Fruit fly (Drosophila melanogaster): ENCODE results near the gene Gasp.

Gene Gasp

DNA sequence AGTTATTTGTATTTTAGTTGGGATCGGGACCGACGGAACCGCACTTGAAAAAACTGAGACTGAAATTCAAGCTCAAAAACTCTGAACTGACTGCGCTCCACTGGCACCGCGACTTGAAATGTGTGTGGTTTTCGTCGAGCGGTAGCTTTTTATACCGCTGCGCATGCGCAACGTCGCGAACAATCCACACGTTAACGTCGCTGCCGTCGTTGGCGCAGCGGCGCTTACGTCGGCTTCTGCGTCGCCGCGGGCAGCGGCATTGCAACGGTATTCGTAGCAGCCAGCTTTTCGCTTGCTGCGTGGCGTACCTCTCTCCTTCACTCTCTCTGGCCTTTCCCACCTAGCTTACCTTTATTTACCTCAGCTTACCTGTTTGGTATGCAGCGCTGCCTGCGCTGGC, at the start of gene Gasp:
TSS of gene Gasp (minus strand) at position 124 of the 400 bp plus-strand sequence.
- TF ChIP-seq Myc (optimal IDR thresholded peaks at IDR 0.05) (no peak), Sin3A (optimal IDR thresholded peaks at IDR 0.05) (no peak), psq (optimal IDR thresholded peaks at IDR 0.05) (no peak), insv (optimal IDR thresholded peaks at IDR 0.05) (no peak), ttk (optimal IDR thresholded peaks at IDR 0.05) (no peak), h (optimal IDR thresholded peaks at IDR 0.05) (no peak)

DNA sequence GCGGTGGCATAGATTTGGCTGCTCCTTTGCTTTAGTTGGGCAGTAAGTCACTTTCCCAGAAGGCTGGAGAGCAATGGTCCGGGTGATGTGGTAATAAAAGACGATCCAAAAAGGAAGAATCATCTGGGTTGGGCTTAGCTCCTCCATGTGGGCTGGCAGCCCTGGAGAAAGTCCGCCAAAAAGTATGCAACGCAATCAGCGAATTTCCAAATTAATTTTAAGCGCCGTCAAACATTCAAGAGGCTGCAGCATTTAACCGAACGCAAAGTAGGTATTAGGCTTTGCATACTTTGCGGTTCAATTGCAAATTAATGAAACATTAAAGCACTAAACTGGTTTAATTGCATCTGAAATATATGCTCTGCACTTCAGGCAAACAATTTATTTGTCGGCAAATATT, 48.9 kb upstream of the Gasp start:
- TF ChIP-seq psq (optimal IDR thresholded peaks at IDR 0.05) (no peak), h (optimal IDR thresholded peaks at IDR 0.05) (no peak), Myc (optimal IDR thresholded peaks at IDR 0.05) (no peak), Sin3A (optimal IDR thresholded peaks at IDR 0.05) (no peak), ttk (optimal IDR thresholded peaks at IDR 0.05) (no peak), insv (optimal IDR thresholded peaks at IDR 0.05) (no peak)

DNA sequence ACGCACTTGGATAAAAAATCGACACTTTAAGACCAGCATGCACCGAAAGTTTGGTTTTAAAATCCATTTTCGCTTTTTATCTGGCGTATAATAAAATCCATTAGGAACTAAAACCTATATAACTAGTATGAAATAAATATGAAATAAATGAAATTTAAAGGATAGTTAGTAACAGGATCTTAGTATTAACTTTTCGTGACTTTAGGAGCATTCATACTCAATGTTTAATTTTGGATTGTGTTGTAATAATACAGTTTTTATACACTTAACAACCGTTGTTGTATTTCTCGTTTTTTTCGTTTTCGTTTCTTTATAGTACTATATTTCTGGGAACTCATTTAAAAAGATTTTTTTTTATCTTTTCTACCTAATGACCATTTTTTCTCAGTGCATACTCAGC, 48.4 kb upstream of the Gasp start:
- TF ChIP-seq Sin3A (optimal IDR thresholded peaks at IDR 0.05) (no peak), h (optimal IDR thresholded peaks at IDR 0.05) (no peak), psq (optimal IDR thresholded peaks at IDR 0.05) (no peak)

DNA sequence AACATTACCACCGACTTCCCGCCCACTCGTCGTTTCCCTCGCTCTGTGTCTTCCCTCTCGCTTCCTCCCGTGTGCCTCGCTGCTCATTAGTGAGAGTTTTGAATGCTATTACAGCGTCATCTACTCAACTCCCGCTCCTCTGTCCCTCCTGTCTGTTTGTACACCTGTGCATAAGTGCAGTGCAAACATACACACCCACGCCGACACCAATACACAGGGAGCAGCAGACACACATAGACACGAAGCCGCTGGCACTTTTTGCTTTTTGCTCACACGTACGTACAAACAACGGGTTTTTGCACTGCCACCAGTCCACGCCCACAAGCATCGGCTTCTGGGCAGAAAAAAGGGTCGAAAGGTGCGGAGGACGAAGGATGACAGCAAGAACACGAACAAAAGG, 41.1 kb upstream of the Gasp start:
- TF ChIP-seq h (optimal IDR thresholded peaks at IDR 0.05) (no peak), Sin3A (optimal IDR thresholded peaks at IDR 0.05) (no peak), psq (optimal IDR thresholded peaks at IDR 0.05) (no peak), ttk (optimal IDR thresholded peaks at IDR 0.05) (no peak), insv (optimal IDR thresholded peaks at IDR 0.05) (no peak), Myc (optimal IDR thresholded peaks at IDR 0.05) (no peak)

DNA sequence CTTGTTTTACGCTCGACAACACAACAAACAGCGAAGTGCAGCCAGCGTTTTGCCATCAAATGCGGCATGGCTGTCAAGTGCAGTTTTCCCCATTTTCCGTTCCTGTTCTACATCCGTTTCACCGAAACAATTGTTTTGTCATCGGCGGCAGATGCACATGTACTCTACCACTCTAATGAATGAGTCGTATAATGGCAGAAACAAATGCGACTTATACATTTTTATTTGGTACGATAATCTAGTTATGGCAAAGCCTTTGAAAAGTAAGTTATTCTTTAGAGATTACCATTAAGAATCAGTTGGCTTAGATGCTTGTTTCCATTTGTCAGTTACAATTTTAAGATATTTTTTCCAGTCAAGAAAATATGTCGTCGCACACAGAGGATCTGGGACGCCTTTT, 21.6 kb upstream of the Gasp start, which contains the start of gene Vha14-2:
TSS of gene Vha14-2 (plus strand) at position 301 of the 400 bp plus-strand sequence.
- TF ChIP-seq ttk (optimal IDR thresholded peaks at IDR 0.05) (no peak), Myc (optimal IDR thresholded peaks at IDR 0.05) (no peak), insv (optimal IDR thresholded peaks at IDR 0.05) (no peak), h (optimal IDR thresholded peaks at IDR 0.05) (no peak), Sin3A (optimal IDR thresholded peaks at IDR 0.05) (no peak)

DNA sequence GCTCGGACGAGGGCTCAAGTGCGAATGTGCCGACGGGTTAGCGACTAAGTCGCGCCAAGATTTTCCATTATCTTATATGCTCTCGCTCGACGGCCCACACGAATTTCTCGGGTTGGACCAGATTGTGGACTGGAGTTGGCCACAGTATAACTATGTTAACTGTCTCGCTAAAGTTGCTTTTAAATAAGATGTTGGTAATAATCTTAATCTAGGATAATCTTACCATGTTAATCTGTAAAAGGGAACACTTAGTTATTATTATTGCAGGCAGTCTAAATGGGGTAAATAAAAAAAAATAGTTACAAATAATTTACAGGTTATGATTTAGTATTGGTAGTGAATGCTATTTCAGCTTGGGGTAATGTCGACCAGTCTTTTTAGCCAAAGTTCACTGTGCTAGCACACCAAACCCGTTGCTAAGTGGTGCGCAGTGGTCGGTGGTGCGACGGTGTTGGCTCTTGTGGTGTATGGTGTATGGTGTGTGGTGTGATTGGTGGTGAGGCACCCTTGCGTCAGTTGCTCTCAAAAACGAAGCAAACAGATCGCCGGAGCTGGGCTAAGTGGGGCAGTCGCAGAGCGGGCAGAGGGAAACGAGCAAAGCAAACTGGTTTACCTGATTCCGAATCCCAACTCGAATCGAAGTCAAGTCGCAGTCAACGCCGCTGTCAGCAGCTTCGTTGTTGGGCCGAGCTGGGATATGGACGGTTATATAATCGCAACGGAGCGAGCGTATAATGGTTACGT, 11.7 kb upstream of the Gasp start, which contains the start of gene Obp83g:
TSS of gene Obp83g (minus strand) at position 51 of the 744 bp plus-strand sequence.
- TF ChIP-seq Myc (optimal IDR thresholded peaks at IDR 0.05) (no peak), ttk (optimal IDR thresholded peaks at IDR 0.05) (no peak), h (optimal IDR thresholded peaks at IDR 0.05) (no peak), insv (optimal IDR thresholded peaks at IDR 0.05) (no peak), Sin3A (optimal IDR thresholded peaks at IDR 0.05) (no peak), psq (optimal IDR thresholded peaks at IDR 0.05) (no peak)

DNA sequence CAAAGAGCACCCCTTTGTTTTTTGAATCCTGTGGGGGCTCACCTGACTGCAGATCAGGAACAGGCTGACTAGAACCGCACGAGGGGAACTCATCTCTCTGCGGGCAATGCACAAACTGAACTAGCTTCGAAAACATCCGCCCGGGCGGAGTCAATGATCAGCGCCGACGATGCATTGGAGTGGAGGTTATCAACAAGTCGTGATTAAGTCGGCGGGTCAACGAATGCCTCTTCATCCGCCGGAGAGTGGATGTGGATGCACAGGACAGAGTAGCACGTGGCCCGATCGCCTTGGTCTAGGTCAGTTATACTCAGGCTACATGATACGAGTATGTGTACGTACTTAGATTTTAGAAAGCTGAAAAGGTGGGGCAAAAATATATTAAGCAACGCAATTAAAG, 10.2 kb upstream of the Gasp start, which contains the start of gene Obp83ef:
TSS of gene Obp83ef (minus strand) at position 119 of the 400 bp plus-strand sequence.
- TF ChIP-seq Sin3A (optimal IDR thresholded peaks at IDR 0.05) (no peak), psq (optimal IDR thresholded peaks at IDR 0.05) (no peak), ttk (optimal IDR thresholded peaks at IDR 0.05) (no peak), Myc (optimal IDR thresholded peaks at IDR 0.05) (no peak), insv (optimal IDR thresholded peaks at IDR 0.05) (no peak), h (optimal IDR thresholded peaks at IDR 0.05) (no peak)

DNA sequence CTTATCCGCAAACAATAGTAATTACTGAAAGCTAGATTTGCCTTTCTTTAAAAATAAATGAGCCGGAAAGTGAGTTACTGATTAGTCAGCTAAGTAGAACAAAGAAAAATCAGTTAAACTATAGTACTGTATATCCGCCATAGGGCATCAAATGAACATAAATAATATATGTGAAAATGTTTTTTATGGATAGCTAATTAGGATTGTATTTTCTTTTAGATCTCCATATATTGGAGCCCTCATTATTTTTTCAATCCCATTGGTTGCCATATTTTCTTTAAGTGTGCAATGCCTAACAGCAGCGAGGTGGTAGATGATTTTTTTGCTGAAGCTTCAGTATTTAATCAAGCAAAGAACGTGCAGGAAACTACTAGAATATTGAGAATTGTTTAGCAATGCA, 7.1 kb upstream of the Gasp start, which contains the start of gene Obp83cd:
TSS of gene Obp83cd (plus strand) at position 343 of the 400 bp plus-strand sequence.
- TF ChIP-seq ttk (optimal IDR thresholded peaks at IDR 0.05) (no peak), Sin3A (optimal IDR thresholded peaks at IDR 0.05) (no peak), insv (optimal IDR thresholded peaks at IDR 0.05) (no peak), h (optimal IDR thresholded peaks at IDR 0.05) (no peak), Myc (optimal IDR thresholded peaks at IDR 0.05) (no peak)

DNA sequence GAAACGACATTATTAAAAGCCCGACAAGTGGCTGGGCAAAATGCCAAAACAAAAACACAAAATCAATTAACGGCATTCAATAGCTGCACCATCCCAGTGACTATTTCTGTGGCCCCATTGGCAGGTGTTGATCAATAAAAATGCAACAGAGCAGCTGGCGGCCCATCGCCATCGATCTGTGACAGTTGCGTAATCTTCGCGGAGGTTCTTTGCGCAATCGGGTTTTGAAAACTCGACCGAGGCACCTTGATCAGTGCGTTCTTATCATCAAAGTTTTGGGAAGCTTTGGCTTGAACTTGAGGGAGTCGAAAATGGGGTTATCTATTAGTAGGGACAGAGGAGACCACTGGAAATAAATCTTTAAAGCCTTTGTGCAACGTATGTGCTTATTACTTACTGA, 6.7 kb upstream of the Gasp start:
- no peak for TF ChIP-seq psq (optimal IDR thresholded peaks at IDR 0.05)
- TF ChIP-seq ttk (optimal IDR thresholded peaks at IDR 0.05), result no peak
- no peak for TF ChIP-seq Myc (optimal IDR thresholded peaks at IDR 0.05)
- no peak for TF ChIP-seq insv (optimal IDR thresholded peaks at IDR 0.05)
- TF ChIP-seq h (optimal IDR thresholded peaks at IDR 0.05), result no peak
- no peak for TF ChIP-seq Sin3A (optimal IDR thresholded peaks at IDR 0.05)

DNA sequence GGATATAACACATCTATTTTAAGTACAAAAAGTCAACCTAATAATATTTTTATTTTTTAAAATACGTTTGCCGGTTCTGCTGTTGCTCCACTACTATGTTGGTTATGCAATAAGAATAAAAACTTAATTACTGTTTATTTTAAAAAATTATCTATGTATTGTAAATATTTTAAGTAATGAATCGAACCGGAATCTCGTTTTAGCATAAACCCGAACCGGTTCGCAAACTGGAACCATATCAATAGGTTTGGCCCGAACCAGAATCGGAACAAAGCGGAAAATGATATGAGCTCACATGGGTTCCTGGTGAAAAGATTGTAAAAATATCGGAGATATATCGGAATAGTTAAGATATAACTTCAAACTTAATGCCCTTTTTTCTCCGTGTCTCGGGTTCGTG, 6.0 kb upstream of the Gasp start:
- TF ChIP-seq psq (optimal IDR thresholded peaks at IDR 0.05) (no peak), h (optimal IDR thresholded peaks at IDR 0.05) (no peak), Myc (optimal IDR thresholded peaks at IDR 0.05) (no peak), insv (optimal IDR thresholded peaks at IDR 0.05) (no peak), ttk (optimal IDR thresholded peaks at IDR 0.05) (no peak), Sin3A (optimal IDR thresholded peaks at IDR 0.05) (no peak)

DNA sequence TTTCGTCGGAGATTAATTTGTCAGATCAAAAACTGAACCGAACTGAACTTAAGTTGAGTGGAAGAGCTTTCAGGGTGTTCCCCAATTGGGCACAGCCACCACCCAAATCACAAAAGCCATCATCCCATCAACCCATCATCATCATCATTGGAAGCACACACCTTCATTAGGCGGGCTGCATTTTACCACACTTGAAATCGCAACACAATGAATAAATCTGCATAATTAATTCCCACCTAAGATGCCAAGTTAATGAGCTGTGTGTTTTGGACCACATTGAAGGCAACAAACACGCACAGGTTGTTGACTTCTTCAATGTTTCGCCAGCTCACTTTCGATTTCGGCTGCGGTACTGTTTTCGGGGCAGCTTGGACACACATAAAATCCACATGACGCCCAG, 4.5 kb upstream of the Gasp start:
- TF ChIP-seq ttk (optimal IDR thresholded peaks at IDR 0.05) (no peak), Myc (optimal IDR thresholded peaks at IDR 0.05) (no peak)

DNA sequence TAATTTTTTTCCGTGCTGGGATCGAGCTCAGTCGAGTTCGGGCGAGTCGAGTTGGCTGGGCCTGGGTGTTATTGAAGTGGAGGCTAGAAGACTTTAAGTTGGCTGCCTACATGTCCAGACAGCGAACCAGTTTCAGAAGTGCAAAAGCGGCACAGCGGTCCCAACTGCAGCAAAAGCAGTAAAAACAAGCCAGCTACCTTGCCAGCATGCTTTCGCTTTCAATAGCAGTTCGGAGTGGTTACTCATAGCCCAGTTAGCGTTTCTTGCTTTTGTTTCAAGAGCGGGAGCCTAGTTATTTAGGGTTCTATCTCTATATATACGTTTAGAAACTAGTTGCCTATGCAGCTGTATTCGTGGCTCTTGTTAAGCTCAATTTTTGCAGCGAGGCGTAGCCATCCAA, 2.0 kb upstream of the Gasp start:
- TF ChIP-seq Myc (optimal IDR thresholded peaks at IDR 0.05) (no peak), Sin3A (optimal IDR thresholded peaks at IDR 0.05) (no peak), insv (optimal IDR thresholded peaks at IDR 0.05) (no peak), psq (optimal IDR thresholded peaks at IDR 0.05) (no peak), h (optimal IDR thresholded peaks at IDR 0.05) (no peak), ttk (optimal IDR thresholded peaks at IDR 0.05) (no peak)

DNA sequence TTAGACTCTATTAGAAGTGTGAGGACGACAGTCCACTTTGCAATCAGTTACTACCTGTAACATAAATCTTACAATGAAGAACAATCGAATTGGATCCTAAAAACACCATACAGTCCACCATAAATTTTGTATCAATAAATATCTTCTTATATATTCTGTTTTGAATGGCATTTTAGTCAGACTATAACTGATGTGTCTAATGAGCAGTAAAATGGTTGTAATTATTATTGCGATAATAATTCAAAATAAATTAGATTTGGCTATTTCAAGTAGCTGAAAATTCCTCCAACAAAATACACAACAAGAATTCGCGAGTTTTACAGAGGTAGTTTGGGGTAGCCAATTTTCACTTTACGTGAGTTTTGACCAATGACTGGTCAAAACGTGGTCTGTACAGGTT, 1.6 kb upstream of the Gasp start:
- TF ChIP-seq psq (optimal IDR thresholded peaks at IDR 0.05) (no peak), h (optimal IDR thresholded peaks at IDR 0.05) (no peak), Myc (optimal IDR thresholded peaks at IDR 0.05) (no peak), insv (optimal IDR thresholded peaks at IDR 0.05) (no peak), Sin3A (optimal IDR thresholded peaks at IDR 0.05) (no peak), ttk (optimal IDR thresholded peaks at IDR 0.05) (no peak)

Measured in Kc167 (cell line).